Worm (Caenorhabditis elegans) whole organism, L4 larva: ENCODE results near the gene fbxa-220.

Experiments
- F10B5.3 ChIP-seq: sonication (generic microtip); optimal IDR thresholded peaks from 2 replicates; lab custom pipeline; 2016; ENCODE audit warnings: mild to moderate bottlenecking, missing genetic modification characterization, missing compliant biosample characterization
- R02D3.7 ChIP-seq: fragments of 150-350 bp; sonication (generic microtip); optimal IDR thresholded peaks from 3 replicates; lab custom pipeline; 2014; ENCODE audit warnings: missing biosample characterization, missing genetic modification characterization
- T26A8.4 ChIP-seq: fragments of 200-800 bp; sonication (Bioruptor generic); IDR thresholded peaks from 2 replicates; pipeline ENCODE4 v1.3.6; 2022; ENCODE audit warnings: missing genetic modification characterization, missing compliant biosample characterization
- mep-1 ChIP-seq: fragments of 150-350 bp; sonication (generic microtip); optimal IDR thresholded peaks from 3 replicates; lab custom pipeline; 2014; ENCODE audit warnings: missing biosample characterization, missing genetic modification characterization
- nhr-11 ChIP-seq: fragments of 150-350 bp; optimal IDR thresholded peaks from 2 replicates; lab custom pipeline; 2014; ENCODE audit warnings: missing biosample characterization, missing genetic modification characterization
- skn-1 ChIP-seq: fragments of 150-350 bp; optimal IDR thresholded peaks from 2 replicates; lab custom pipeline; 2014; ENCODE audit warnings: missing biosample characterization, missing genetic modification characterization
- unc-62 ChIP-seq, 3 experiments: fragments of 150-350 bp in 1 of 3; sonication (generic microtip); optimal IDR thresholded peaks in 2 of 3; peaks in 1 of 3; 1 replicate in 1 of 3; 2 replicates in 2 of 3; lab custom pipeline; 2014 to 2017; ENCODE audit warnings: missing biosample characterization in 3 of 3, missing genetic modification characterization in 3 of 3, missing genetic modification reagents in 3 of 3, missing genotype in 1 of 3
- zip-11 ChIP-seq: fragments of 200-800 bp; sonication (Bioruptor generic); IDR thresholded peaks from 2 replicates; pipeline ENCODE4 v1.3.6; 2022; ENCODE audit warnings: missing genetic modification characterization, missing compliant biosample characterization

ce11 chrIII:11451380-11451779 is 32.6 kb downstream of the fbxa-220 start:
- TF ChIP-seq F10B5.3 (tag; lab: Kevin White, UChicago) (no peak), skn-1 (tag; lab: Kevin White, UChicago) (no peak), nhr-11 (tag; lab: Kevin White, UChicago) (no peak), T26A8.4 (GFP tag; lab: Robert Waterston, UW) (no peak), zip-11 (GFP tag; lab: Robert Waterston, UW) (no peak), mep-1 (tag; lab: Kevin White, UChicago) (no peak), unc-62 (GFP tag; optimal IDR thresholded peaks at IDR 0.05 in 1 of 2; lab: Kevin White, UChicago) (no peak), unc-62 (tag; optimal IDR thresholded peaks at IDR 0.05; lab: Kevin White, UChicago) (no peak), R02D3.7 (tag; lab: Kevin White, UChicago) (no peak)
